Worm (Caenorhabditis elegans): ENCODE data around the gene arrd-6.

DNA sequence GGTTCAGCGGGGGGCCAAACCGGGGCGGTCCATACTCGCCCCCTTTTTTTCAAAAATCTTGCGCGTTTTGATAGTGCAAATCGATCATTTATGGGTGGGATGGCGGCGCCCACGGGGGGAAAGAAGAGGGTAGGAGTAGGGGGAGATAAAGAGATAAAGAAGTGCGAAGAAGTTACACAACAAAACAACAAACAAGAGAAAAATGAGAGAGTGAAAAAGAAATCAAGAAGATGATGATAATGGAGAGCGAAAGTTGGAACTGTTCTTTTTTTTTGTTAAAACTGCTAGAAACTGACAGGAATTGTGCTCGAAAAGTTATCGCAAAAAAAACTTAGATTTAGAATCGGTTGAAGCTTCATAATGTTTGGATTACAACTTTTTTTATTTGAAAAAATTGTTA is 19.9 kb downstream of the arrd-6 start, which contains the start of gene ptr-13:
- TF ChIP-seq ceh-28 (tag; optimal IDR thresholded peaks at IDR 0.05) (no peak), pha-4 (tag; optimal IDR thresholded peaks at IDR 0.05) (no peak), snpc-4 (tag; optimal IDR thresholded peaks at IDR 0.05) (no peak), ceh-16 (tag; optimal IDR thresholded peaks at IDR 0.05) (no peak), nhr-77 (tag; optimal IDR thresholded peaks at IDR 0.05) (no peak), zag-1 (tag; optimal IDR thresholded peaks at IDR 0.05) (no peak)

All from whole organism, L3 larva.